Fruit fly (Drosophila melanogaster) whole organism, embryonic: ENCODE measurements around the gene sr.

Experiments
- ATbp ChIP-seq: fragments of 200-800 bp; sonication (Bioruptor generic); optimal IDR thresholded peaks from 2 replicates; lab custom pipeline; 2017; ENCODE audit warnings: missing biosample characterization, mild to moderate bottlenecking, missing genetic modification characterization, missing genetic modification reagents
- BEAF-32 ChIP-seq: fragments of 200-800 bp; sonication (Bioruptor generic); optimal IDR thresholded peaks from 3 replicates; lab custom pipeline; 2017; ENCODE audit warnings: missing biosample characterization, missing genetic modification characterization, mild to moderate bottlenecking, moderate library complexity, missing genetic modification reagents
- C15 ChIP-seq: fragments of 200-800 bp; sonication (Bioruptor generic); IDR thresholded peaks from 3 replicates; pipeline ENCODE4 v1.3.6; 2022; ENCODE audit warnings: missing biosample characterization, missing genetic modification characterization
- CG10565 ChIP-seq: fragments of 200-800 bp; sonication (Bioruptor generic); optimal IDR thresholded peaks from 3 replicates; lab custom pipeline; 2016; ENCODE audit warnings: missing biosample characterization, mild to moderate bottlenecking, missing genetic modification characterization
- CG10654 ChIP-seq: fragments of 200-800 bp; sonication (Bioruptor generic); optimal IDR thresholded peaks from 2 replicates; lab custom pipeline; 2016; ENCODE audit warnings: missing biosample characterization, missing genetic modification characterization
- CG12219 ChIP-seq: fragments of 200-800 bp; sonication (Bioruptor generic); optimal IDR thresholded peaks from 3 replicates; lab custom pipeline; 2018; ENCODE audit warnings: missing biosample characterization, mild to moderate bottlenecking, missing genetic modification characterization
- CG14441 ChIP-seq: fragments of 200-800 bp; sonication (Bioruptor generic); IDR thresholded peaks from 2 replicates; pipeline ENCODE4 v1.3.6; 2022; ENCODE audit warnings: missing biosample characterization, missing genetic modification characterization
- CG1529 ChIP-seq: fragments of 200-800 bp; sonication (Bioruptor generic); optimal IDR thresholded peaks from 3 replicates; lab custom pipeline; 2018; ENCODE audit warnings: missing biosample characterization, missing genetic modification characterization
- CG18011 ChIP-seq: fragments of 200-800 bp; sonication (Bioruptor generic); optimal IDR thresholded peaks from 2 replicates; lab custom pipeline; 2017; ENCODE audit warnings: missing biosample characterization, missing genetic modification characterization, mild to moderate bottlenecking, moderate library complexity, missing genotype
- CG32767 ChIP-seq: fragments of 200-800 bp; sonication (Bioruptor generic); IDR thresholded peaks from 2 replicates; pipeline ENCODE4 v1.3.6; 2022; ENCODE audit warnings: missing biosample characterization, missing genetic modification characterization
- CG33213 ChIP-seq: fragments of 200-800 bp; sonication (Bioruptor generic); optimal IDR thresholded peaks from 3 replicates; lab custom pipeline; 2016; ENCODE audit warnings: missing biosample characterization, missing genetic modification characterization
- CG3726 ChIP-seq: fragments of 200-800 bp; sonication (Bioruptor generic); IDR thresholded peaks from 3 replicates; pipeline ENCODE4, ENCODE4 v1.3.6; 2022; ENCODE audit warnings: missing biosample characterization, missing genetic modification characterization
- CG3995 ChIP-seq: fragments of 200-800 bp; sonication (Bioruptor generic); optimal IDR thresholded peaks from 3 replicates; lab custom pipeline; 2016; ENCODE audit warnings: missing biosample characterization, missing genetic modification characterization
- CG4404 ChIP-seq: fragments of 200-800 bp; sonication (Bioruptor generic); IDR thresholded peaks from 2 replicates; pipeline ENCODE4 v1.3.6; 2022; ENCODE audit warnings: missing biosample characterization, missing genetic modification characterization
- CG8281 ChIP-seq: fragments of 200-800 bp; sonication (Bioruptor generic); optimal IDR thresholded peaks from 2 replicates; lab custom pipeline; 2018; ENCODE audit warnings: missing biosample characterization, mild to moderate bottlenecking, missing genetic modification characterization, moderate library complexity
- CG8388 ChIP-seq: fragments of 200-800 bp; sonication (Bioruptor generic); optimal IDR thresholded peaks from 2 replicates; lab custom pipeline; 2019; ENCODE audit warnings: missing biosample characterization, mild to moderate bottlenecking, missing genetic modification characterization, moderate library complexity
- CG9797 ChIP-seq: fragments of 200-800 bp; sonication (Bioruptor generic); optimal IDR thresholded peaks from 3 replicates; lab custom pipeline; 2018; ENCODE audit warnings: missing biosample characterization, mild to moderate bottlenecking, missing genetic modification characterization
- CTCF ChIP-seq: fragments of 200-800 bp; sonication (Bioruptor generic); optimal IDR thresholded peaks from 2 replicates; lab custom pipeline; 2017; ENCODE audit warnings: missing biosample characterization, mild to moderate bottlenecking, missing genetic modification characterization, moderate library complexity
- Dbx ChIP-seq: fragments of 200-800 bp; sonication (Bioruptor generic); IDR thresholded peaks from 3 replicates; pipeline ENCODE4 v1.3.6; 2022; ENCODE audit warnings: missing biosample characterization, missing genetic modification characterization
- Drgx ChIP-seq: fragments of 200-800 bp; sonication (Bioruptor generic); IDR thresholded peaks from 2 replicates; pipeline ENCODE4 v1.3.6; 2022; ENCODE audit warnings: missing biosample characterization, missing genetic modification characterization
- E2f1 ChIP-seq: fragments of 200-800 bp; sonication (Bioruptor generic); IDR thresholded peaks from 2 replicates; pipeline ENCODE4 v1.3.6; 2022; ENCODE audit warnings: missing biosample characterization, missing genetic modification characterization
- Fer2 ChIP-seq: fragments of 200-800 bp; sonication (Bioruptor generic); optimal IDR thresholded peaks from 2 replicates; lab custom pipeline; 2018; ENCODE audit warnings: missing biosample characterization, mild to moderate bottlenecking, missing genetic modification characterization, moderate library complexity
- HLH4C ChIP-seq: fragments of 200-800 bp; sonication (Bioruptor generic); IDR thresholded peaks from 3 replicates; pipeline ENCODE4 v1.3.6; 2022; ENCODE audit warnings: missing biosample characterization, missing genetic modification characterization; ENCODE audit not compliant: partially characterized antibody
- Hr3 ChIP-seq: fragments of 200-800 bp; sonication (Bioruptor generic); optimal IDR thresholded peaks from 3 replicates; lab custom pipeline; 2016; ENCODE audit warnings: missing biosample characterization, missing genetic modification characterization
- Hr39 ChIP-seq: fragments of >200 bp; optimal IDR thresholded peaks from 2 replicates; lab custom pipeline; 2017
- MBD-R2 ChIP-seq: fragments of 200-800 bp; sonication (Bioruptor generic); IDR thresholded peaks from 2 replicates; pipeline ENCODE4 v1.3.6; 2022; ENCODE audit warnings: missing biosample characterization, missing genetic modification characterization
- Mes4 ChIP-seq: fragments of 200-800 bp; sonication (Bioruptor generic); optimal IDR thresholded peaks from 2 replicates; lab custom pipeline; 2016; ENCODE audit warnings: missing biosample characterization, missing genetic modification characterization
- Mrtf ChIP-seq: fragments of 200-800 bp; sonication (Bioruptor generic); IDR thresholded peaks from 3 replicates; pipeline ENCODE4 v1.3.6; 2022; ENCODE audit warnings: missing biosample characterization, missing genetic modification characterization
- Oaz ChIP-seq: fragments of 200-800 bp; sonication (Bioruptor generic); IDR thresholded peaks from 2 replicates; pipeline ENCODE4 v1.3.6; 2022; ENCODE audit warnings: missing biosample characterization, missing genetic modification characterization
- Sin3A ChIP-seq: fragments of >200 bp; optimal IDR thresholded peaks from 2 replicates; lab custom pipeline; 2018
- Stat92E ChIP-seq, 3 experiments: fragments of >200 bp in 2 of 3; fragments of 200-800 bp in 1 of 3; sonication (Bioruptor generic) in 1 of 3; optimal IDR thresholded peaks; 2 replicates each; lab custom pipeline; 2017 to 2019; ENCODE audit warnings: missing biosample characterization in 3 of 3, missing genetic modification characterization in 3 of 3, mild to moderate bottlenecking in 1 of 3, moderate library complexity in 1 of 3
- Trl ChIP-seq, 3 experiments: fragments of >200 bp in 2 of 3; fragments of 200-800 bp in 1 of 3; sonication (Bioruptor generic) in 1 of 3; optimal IDR thresholded peaks; 2 replicates in 1 of 3; 3 replicates in 2 of 3; lab custom pipeline; 2016 to 2017; ENCODE audit warnings: missing biosample characterization in 1 of 3, missing genetic modification characterization in 1 of 3
- YL-1 ChIP-seq: fragments of 200-800 bp; sonication (Bioruptor generic); optimal IDR thresholded peaks from 3 replicates; lab custom pipeline; 2017; ENCODE audit warnings: missing biosample characterization, mild to moderate bottlenecking, missing genetic modification characterization
- abd-A ChIP-seq: fragments of 200-800 bp; sonication (Bioruptor generic); optimal IDR thresholded peaks from 3 replicates; lab custom pipeline; 2019; ENCODE audit warnings: missing biosample characterization, mild to moderate bottlenecking, missing genetic modification characterization, moderate library complexity
- amos ChIP-seq: fragments of 200-800 bp; sonication (Bioruptor generic); IDR thresholded peaks from 2 replicates; pipeline ENCODE4 v1.3.6; 2022; ENCODE audit warnings: missing biosample characterization, missing genetic modification characterization; ENCODE audit not compliant: partially characterized antibody
- cas ChIP-seq: fragments of 200-800 bp; sonication (Bioruptor generic); IDR thresholded peaks from 2 replicates; pipeline ENCODE4 v1.3.6; 2022; ENCODE audit warnings: missing biosample characterization, missing genetic modification characterization
- caup ChIP-seq: fragments of 200-800 bp; sonication (Bioruptor generic); optimal IDR thresholded peaks from 3 replicates; lab custom pipeline; 2017; ENCODE audit warnings: missing biosample characterization, mild to moderate bottlenecking, missing genetic modification characterization, moderate library complexity; ENCODE audit not compliant: severe bottlenecking
- ci ChIP-seq: fragments of 200-800 bp; sonication (Bioruptor generic); IDR thresholded peaks from 3 replicates; pipeline ENCODE4 v1.3.6; 2022; ENCODE audit warnings: missing biosample characterization, missing genetic modification characterization
- dimm ChIP-seq: fragments of 200-800 bp; sonication (Bioruptor generic); IDR thresholded peaks from 2 replicates; pipeline ENCODE4 v1.3.6; 2022; ENCODE audit warnings: missing biosample characterization, missing genetic modification characterization
- disco-r ChIP-seq: fragments of 200-800 bp; sonication (Bioruptor generic); optimal IDR thresholded peaks from 2 replicates; lab custom pipeline; 2016; ENCODE audit warnings: missing biosample characterization, missing genetic modification characterization
- h ChIP-seq: fragments of >200 bp; optimal IDR thresholded peaks from 2 replicates; lab custom pipeline; 2017
- ind ChIP-seq: fragments of 200-800 bp; sonication (Bioruptor generic); optimal IDR thresholded peaks from 3 replicates; lab custom pipeline; 2016; ENCODE audit warnings: missing biosample characterization, missing genetic modification characterization
- ken ChIP-seq: fragments of 200-800 bp; sonication (Bioruptor generic); IDR thresholded peaks from 3 replicates; pipeline ENCODE4 v1.3.6; 2022; ENCODE audit warnings: missing biosample characterization, missing genetic modification characterization
- prd ChIP-seq, 3 experiments: fragments of >200 bp in 2 of 3; fragments of 200-800 bp in 1 of 3; sonication (Bioruptor generic) in 1 of 3; optimal IDR thresholded peaks in 2 of 3; IDR thresholded peaks in 1 of 3; 2 replicates in 2 of 3; 3 replicates in 1 of 3; pipeline versions ENCODE4 v1.3.6 to Lab custom; 2017 to 2022; ENCODE audit warnings: missing biosample characterization in 1 of 3, missing genetic modification characterization in 1 of 3
- sna ChIP-seq: fragments of 200-800 bp; sonication (Bioruptor generic); IDR thresholded peaks from 2 replicates; pipeline ENCODE4 v1.3.6; 2022; ENCODE audit warnings: missing biosample characterization, missing genetic modification characterization; ENCODE audit not compliant: partially characterized antibody
- sr ChIP-seq: fragments of 200-800 bp; sonication (Bioruptor generic); IDR thresholded peaks from 3 replicates; pipeline ENCODE4 v1.3.6; 2022; ENCODE audit warnings: missing biosample characterization, missing genetic modification characterization
- sug ChIP-seq: fragments of 200-800 bp; optimal IDR thresholded peaks from 2 replicates; lab custom pipeline; 2019; ENCODE audit warnings: missing biosample characterization, mild to moderate bottlenecking, missing genetic modification characterization, moderate library complexity
- tgo ChIP-seq: fragments of 200-800 bp; sonication (Bioruptor generic); IDR thresholded peaks from 3 replicates; pipeline ENCODE4 v1.3.6; 2022; ENCODE audit warnings: missing biosample characterization, missing genetic modification characterization
- tna ChIP-seq: fragments of 200-800 bp; sonication (Bioruptor generic); IDR thresholded peaks from 2 replicates; pipeline ENCODE4 v1.3.6; 2022; ENCODE audit warnings: missing biosample characterization, missing genetic modification characterization; ENCODE audit not compliant: partially characterized antibody
- wor ChIP-seq: fragments of 200-800 bp; sonication (Bioruptor generic); IDR thresholded peaks from 2 replicates; pipeline ENCODE4 v1.3.6; 2022; ENCODE audit warnings: missing biosample characterization, missing genetic modification characterization

sr gene

dm6 chr3R:18125023-18125630 lies 34.5 kb downstream of the sr start (continued):
- TF ChIP-seq Stat92E (GFP tag; optimal IDR thresholded peaks at IDR 0.05; lab: Kevin White, UChicago) = no peak
- peak; percentile 69 for TF ChIP-seq Mes4 (GFP tag; lab: Kevin White, UChicago)
- no peak for TF ChIP-seq CG9797 (GFP tag; lab: Kevin White, UChicago)
- TF ChIP-seq sr = peak; percentile 93
- TF ChIP-seq prd (optimal IDR thresholded peaks at IDR 0.05; lab: Kevin White, UChicago) = no peak
- TF ChIP-seq prd (GFP tag; IDR thresholded peaks at IDR 0.05; lab: Robert Waterston, UW) = peak; percentile 99
- no peak for TF ChIP-seq h (lab: Kevin White, UChicago)
- peak; percentile 76 for TF ChIP-seq CG32767 (GFP tag; lab: Robert Waterston, UW)
- TF ChIP-seq CG12219 (GFP tag; lab: Kevin White, UChicago) = peak; percentile 51
- no peak for TF ChIP-seq CG10565 (GFP tag; lab: Kevin White, UChicago)
- TF ChIP-seq Fer2 (tag; lab: Kevin White, UChicago) = peak; percentile 72
- peak; percentile 58 for TF ChIP-seq CG8281
- peak; percentile 69; the same call in 1 of the 3 replicates for TF ChIP-seq C15
- peak; percentile 77 for TF ChIP-seq CG33213 (GFP tag; lab: Kevin White, UChicago)
- TF ChIP-seq amos (GFP tag; lab: Robert Waterston, UW) = no peak
- peak; percentile 10 for TF ChIP-seq abd-A (tag; lab: Kevin White, UChicago)
- TF ChIP-seq BEAF-32 (GFP tag; lab: Kevin White, UChicago) = no peak
- no peak for TF ChIP-seq tna (GFP tag; lab: Robert Waterston, UW)
- peak; percentile 88 for TF ChIP-seq ken (GFP tag; lab: Robert Waterston, UW)
- no peak for TF ChIP-seq Hr39 (lab: Kevin White, UChicago)
- TF ChIP-seq sna (GFP tag; lab: Robert Waterston, UW) = no peak
- TF ChIP-seq sug (tag; lab: Kevin White, UChicago) = no peak
- TF ChIP-seq CG18011 (GFP tag; lab: Kevin White, UChicago) = no peak
- TF ChIP-seq Trl (optimal IDR thresholded peaks at IDR 0.05; lab: Kevin White, UChicago) = no peak
- TF ChIP-seq Trl (GFP tag; optimal IDR thresholded peaks at IDR 0.05; lab: Kevin White, UChicago) = peak; percentile 93
- TF ChIP-seq MBD-R2 (GFP tag; lab: Robert Waterston, UW) = peak; percentile 64; the same call in 1 of the 2 replicates
- peak; percentile 96 for TF ChIP-seq CG14441 (GFP tag; lab: Robert Waterston, UW)
- peak; percentile 94 for TF ChIP-seq ind (GFP tag; lab: Kevin White, UChicago)
- TF ChIP-seq tgo (GFP tag; lab: Robert Waterston, UW) = peak; percentile 92
- no peak for TF ChIP-seq HLH4C
- peak; percentile 91 for TF ChIP-seq Mrtf
- peak; percentile 92 for TF ChIP-seq E2f1 (GFP tag; lab: Robert Waterston, UW)
- TF ChIP-seq CG8388 (GFP tag; lab: Kevin White, UChicago) = peak; percentile 57
- no peak; the same call in 1 of the 2 replicates for TF ChIP-seq wor (GFP tag; lab: Robert Waterston, UW)
- TF ChIP-seq CG3726 = peak; percentile 90; the same call in 2 of the 3 replicates
- TF ChIP-seq caup (GFP tag; lab: Kevin White, UChicago) = peak; percentile 56
- TF ChIP-seq CG3995 (GFP tag; lab: Kevin White, UChicago) = peak; percentile 56
- TF ChIP-seq CG10654 (GFP tag; lab: Kevin White, UChicago) = peak; percentile 73
- TF ChIP-seq Dbx = peak; percentile 79
- TF ChIP-seq dimm (GFP tag; lab: Robert Waterston, UW) = peak; percentile 73
- TF ChIP-seq Hr3 (GFP tag; lab: Kevin White, UChicago) = peak; percentile 43
- peak; percentile 53 for TF ChIP-seq ATbp (GFP tag; lab: Kevin White, UChicago)
- no peak for TF ChIP-seq CTCF (GFP tag; lab: Kevin White, UChicago)
- peak; percentile 80 for TF ChIP-seq cas (GFP tag; lab: Robert Waterston, UW)
- TF ChIP-seq Drgx (GFP tag; lab: Robert Waterston, UW) = peak; percentile 91
- no peak for TF ChIP-seq Sin3A (lab: Kevin White, UChicago)
- TF ChIP-seq disco-r = peak; percentile 43
- no peak; the same call in 1 of the 2 replicates for TF ChIP-seq Oaz (GFP tag; lab: Robert Waterston, UW)
- no peak for TF ChIP-seq YL-1
- TF ChIP-seq ci (GFP tag; lab: Robert Waterston, UW) = peak; percentile 92
- peak; percentile 96 for TF ChIP-seq CG4404 (GFP tag; lab: Robert Waterston, UW)
- TF ChIP-seq CG1529 (GFP tag; lab: Kevin White, UChicago) = peak; percentile 51
